Worm (Caenorhabditis elegans) whole organism, mixed stage, embryonic: ENCODE results near the gene D2024.4.

Experiments used
- blmp-1 ChIP-seq: fragments of 150-350 bp; optimal IDR thresholded peaks from 2 replicates; lab custom pipeline; 2014; ENCODE audit warnings: missing biosample characterization, missing genetic modification characterization
- lsy-2 ChIP-seq: fragments of 150-350 bp; optimal IDR thresholded peaks from 2 replicates; lab custom pipeline; 2014; ENCODE audit warnings: missing biosample characterization, missing genetic modification characterization
- mep-1 ChIP-seq: fragments of 150-350 bp; optimal IDR thresholded peaks from 2 replicates; lab custom pipeline; 2017; ENCODE audit warnings: missing biosample characterization, missing genetic modification reagents, missing genetic modification characterization, inconsistent platforms
- nhr-12 ChIP-seq: fragments of 150-350 bp; optimal IDR thresholded peaks from 2 replicates; lab custom pipeline; 2014; ENCODE audit warnings: missing biosample characterization, missing genetic modification characterization
- pha-4 ChIP-seq: fragments of 150-350 bp; optimal IDR thresholded peaks from 2 replicates; lab custom pipeline; 2018; ENCODE audit warnings: missing biosample characterization, missing genetic modification reagents, missing genetic modification characterization
- snpc-4 ChIP-seq: fragments of 150-350 bp; optimal IDR thresholded peaks from 2 replicates; lab custom pipeline; 2014; ENCODE audit warnings: missing biosample characterization, missing genetic modification characterization
- unc-120 ChIP-seq: sonication (generic microtip); optimal IDR thresholded peaks from 2 replicates; lab custom pipeline; 2017; ENCODE audit warnings: missing genetic modification characterization, missing compliant biosample characterization; ENCODE audit not compliant: poor library complexity, severe bottlenecking
- unc-62 ChIP-seq: fragments of 150-350 bp; optimal IDR thresholded peaks from 2 replicates; lab custom pipeline; 2014; ENCODE audit warnings: missing biosample characterization, missing genetic modification reagents, missing genetic modification characterization

DNA sequence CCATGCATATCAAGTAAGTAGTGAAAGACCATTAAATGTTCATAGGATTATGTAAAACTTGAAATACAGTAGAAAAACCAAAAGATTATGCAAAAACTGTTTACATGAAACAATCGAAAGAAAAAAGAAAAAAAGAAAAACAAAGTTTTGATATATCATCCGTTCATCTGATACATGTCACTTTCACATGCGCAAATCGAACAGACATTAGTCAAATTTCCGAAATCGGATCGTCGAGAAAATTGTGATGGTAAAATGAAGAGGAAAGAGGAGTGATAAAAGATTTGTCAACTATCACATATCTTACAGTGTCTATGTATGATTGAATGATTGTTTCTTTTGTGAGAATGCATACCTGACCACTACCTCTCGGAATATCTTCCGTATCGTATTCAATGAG is 22.1 kb upstream of the D2024.4 start:
- TF ChIP-seq pha-4 (no peak), lsy-2 (tag; lab: Kevin White, UChicago) (no peak), mep-1 (tag; lab: Kevin White, UChicago) (no peak), snpc-4 (tag; lab: Kevin White, UChicago) (no peak), nhr-12 (tag; lab: Kevin White, UChicago) (no peak), blmp-1 (no peak), unc-120 (no peak), unc-62 (GFP tag; lab: Kevin White, UChicago) (no peak)
